Worm (Caenorhabditis elegans): ENCODE measurements around the gene srh-279.

ce11 chrV:16158391-16158790 is 33.8 kb upstream of the srh-279 start, which contains the start of gene str-99:
- TF ChIP-seq unc-62 (GFP tag; optimal IDR thresholded peaks at IDR 0.05) = no peak
- no peak for TF ChIP-seq snpc-4 (tag; optimal IDR thresholded peaks at IDR 0.05)
- TF ChIP-seq cnd-1 (tag; optimal IDR thresholded peaks at IDR 0.05) = no peak
- TF ChIP-seq lin-13 (tag; optimal IDR thresholded peaks at IDR 0.05) = no peak
- TF ChIP-seq mep-1 (tag; optimal IDR thresholded peaks at IDR 0.05) = no peak

Measured in whole organism, mixed stage, embryonic.